Worm (Caenorhabditis elegans) whole organism, midembryonic: ENCODE measurements around the gene Y75B8A.8.

Experiments used
- flt-1 ChIP-seq: fragments of 200-800 bp; sonication (Bioruptor generic); IDR thresholded peaks from 2 replicates; pipeline ENCODE4 v1.3.6; 2022; ENCODE audit warnings: missing genetic modification characterization, missing compliant biosample characterization
- klf-2 ChIP-seq: fragments of 200-800 bp; sonication (Bioruptor generic); conservative IDR thresholded peaks from 2 replicates; pipeline ENCODE4 v1.3.6; 2022; ENCODE audit warnings: missing genetic modification reagents, missing genetic modification characterization, missing compliant biosample characterization
- ref-1 ChIP-seq: fragments of 200-800 bp; sonication (Bioruptor generic); conservative IDR thresholded peaks from 2 replicates; pipeline ENCODE4 v1.3.6; 2022; ENCODE audit warnings: missing genetic modification reagents, missing genetic modification characterization, missing compliant biosample characterization
- tab-1 ChIP-seq: fragments of 200-800 bp; sonication (Bioruptor generic); IDR thresholded peaks from 2 replicates; pipeline ENCODE4 v1.3.6; 2022; ENCODE audit warnings: missing genetic modification characterization, missing compliant biosample characterization
- ztf-23 ChIP-seq: fragments of 200-800 bp; sonication (Bioruptor generic); IDR thresholded peaks from 2 replicates; pipeline ENCODE4 v1.3.6; 2022; ENCODE audit warnings: missing genetic modification reagents, missing genetic modification characterization, missing compliant biosample characterization
- ztf-29 ChIP-seq: fragments of 200-800 bp; sonication (Bioruptor generic); IDR thresholded peaks from 2 replicates; pipeline ENCODE4 v1.3.6; 2022; ENCODE audit warnings: missing genetic modification reagents, missing genetic modification characterization, missing compliant biosample characterization

- TF ChIP-seq ref-1 (GFP tag; lab: Robert Waterston, UW): no peak
- no peak for TF ChIP-seq tab-1 (GFP tag; lab: Robert Waterston, UW)
- TF ChIP-seq ztf-23 (GFP tag; lab: Robert Waterston, UW): no peak
- TF ChIP-seq ztf-29: no peak
- TF ChIP-seq flt-1 (GFP tag; lab: Robert Waterston, UW): no peak
- TF ChIP-seq klf-2 (GFP tag; lab: Robert Waterston, UW): no peak
These were observed 8.4 kb upstream of the Y75B8A.8 start for ce11 chrIII:12152157-12152556.
